Fruit fly (Drosophila melanogaster) whole organism, adult: ENCODE data around the gene CG12347.

Experiments
- CG7045 ChIP-seq: fragments of 200-800 bp; sonication (Bioruptor generic); optimal IDR thresholded peaks from 2 replicates; lab custom pipeline; 2017; ENCODE audit warnings: missing biosample characterization, mild to moderate bottlenecking, missing genetic modification characterization
- Hr96 ChIP-seq: fragments of 200-800 bp; sonication (Bioruptor generic); optimal IDR thresholded peaks from 2 replicates; lab custom pipeline; 2016; ENCODE audit warnings: missing biosample characterization, missing genetic modification characterization
- cic ChIP-seq: fragments of 200-800 bp; sonication (Bioruptor generic); optimal IDR thresholded peaks from 2 replicates; lab custom pipeline; 2017; ENCODE audit warnings: missing biosample characterization, mild to moderate bottlenecking, missing genetic modification characterization, moderate library complexity
- ovo ChIP-seq: fragments of 200-800 bp; sonication (Bioruptor generic); optimal IDR thresholded peaks from 2 replicates; lab custom pipeline; 2016; ENCODE audit warnings: missing biosample characterization, missing genetic modification characterization

DNA sequence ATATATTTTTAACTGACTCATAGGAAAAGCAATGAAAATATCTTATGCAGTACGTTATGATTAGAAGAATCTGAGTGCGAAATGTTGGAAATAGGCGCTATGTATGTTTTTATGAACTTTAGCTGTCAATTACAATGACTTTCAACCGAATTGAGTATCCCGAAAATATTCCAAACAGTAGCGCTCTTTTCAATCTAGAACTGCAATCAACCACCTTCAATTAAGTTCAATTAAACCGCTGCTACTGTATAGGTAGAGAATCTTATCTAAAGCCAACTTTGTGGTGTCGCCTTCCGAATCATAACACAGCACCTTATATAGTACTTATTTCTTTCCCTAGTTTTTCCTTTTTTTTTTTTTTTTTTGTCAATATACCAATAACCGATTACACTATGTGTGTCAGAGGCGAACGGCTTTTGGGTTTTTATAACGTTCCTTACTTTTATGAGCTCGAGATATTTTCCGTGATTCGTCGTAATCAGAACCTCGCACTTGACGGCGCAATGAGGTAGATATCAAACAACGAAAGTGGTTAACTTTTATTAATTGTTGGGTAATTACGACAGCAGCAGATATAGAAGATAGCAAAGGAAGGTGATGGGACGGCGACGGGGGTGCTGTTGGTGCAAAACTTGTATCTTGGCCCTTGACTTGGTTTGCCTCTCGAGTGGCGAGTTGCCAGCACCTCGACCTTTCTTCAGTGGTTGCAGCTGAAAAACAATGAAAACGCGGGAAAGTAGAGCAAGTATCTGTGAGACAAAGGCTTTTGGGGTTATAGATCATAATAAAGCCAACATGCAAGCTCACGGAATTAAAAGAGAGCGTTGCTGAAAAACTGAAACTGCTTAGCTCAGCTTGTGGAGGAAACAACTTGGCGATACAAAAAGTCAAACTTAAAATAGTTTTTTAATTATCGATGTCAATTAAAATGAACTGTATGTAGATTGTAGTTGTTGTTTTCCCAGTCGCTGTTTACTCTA is 42.3 kb downstream of the CG12347 start:
- TF ChIP-seq Hr96 (GFP tag; lab: Kevin White, UChicago) (no peak), ovo (no peak), CG7045 (GFP tag; lab: Kevin White, UChicago) (no peak), cic (GFP tag; lab: Kevin White, UChicago) (no peak)
